Worm (Caenorhabditis elegans): Measurements from ENCODE around the gene C55A6.11.

DNA sequence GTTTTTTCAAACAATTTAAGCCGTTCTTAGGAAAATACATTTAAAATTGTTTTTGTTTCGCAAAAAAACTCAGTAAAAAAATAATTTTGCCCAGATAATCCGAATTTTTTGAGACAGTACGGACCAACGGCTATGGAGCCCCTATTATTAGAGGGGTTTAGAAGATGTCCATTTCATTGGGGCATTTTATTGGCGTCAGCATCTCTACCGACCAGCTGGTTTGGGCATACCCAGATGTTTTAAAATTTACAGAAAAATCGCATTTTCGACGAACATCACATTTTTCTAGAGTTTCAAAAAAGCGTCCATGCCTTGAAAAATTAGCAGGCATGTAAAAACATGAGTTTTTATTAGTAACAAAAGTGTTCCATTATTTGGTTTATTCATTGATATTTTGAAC is 21.0 kb downstream of the C55A6.11 start:
- TF ChIP-seq unc-55 (GFP tag; optimal IDR thresholded peaks at IDR 0.05), result no peak
- TF ChIP-seq lim-6 (tag; optimal IDR thresholded peaks at IDR 0.05), result no peak
- no peak for TF ChIP-seq pros-1 (tag; optimal IDR thresholded peaks at IDR 0.05)
- no peak for TF ChIP-seq pha-4 (tag; optimal IDR thresholded peaks at IDR 0.05)
- no peak for TF ChIP-seq tbx-2 (tag; optimal IDR thresholded peaks at IDR 0.05)
- no peak for TF ChIP-seq ceh-45 (GFP tag; IDR thresholded peaks at IDR 0.05)

Measured in whole organism, late embryonic.